Worm (Caenorhabditis elegans): Measurements from ENCODE around the gene kin-16.
"Not testable (repeated sequence)": the region's sequence is repeated elsewhere in the genome, so short reads cannot be mapped to it uniquely, and the experiment has no call there.

kin-16 gene

ce11 chrII:9452172-9452571 is 16.3 kb upstream of the kin-16 start, which contains the start of gene R09D1.12:
TSS of gene R09D1.12 (minus strand) at chrII:9452272.
- not testable (repeated sequence) for TF ChIP-seq dve-1 (tag; optimal IDR thresholded peaks at IDR 0.05; ENCODE audit: insufficient read depth); unc-62 (GFP tag; optimal IDR thresholded peaks at IDR 0.05 in 1 of 2); unc-62 (tag; optimal IDR thresholded peaks at IDR 0.05); daf-12 (tag; optimal IDR thresholded peaks at IDR 0.05)

ce11 chrII:9447965-9448364 is 12.1 kb upstream of the kin-16 start, which contains the start of gene chil-18:
TSS of gene chil-18 (plus strand) at chrII:9448265.
- TF ChIP-seq Y105C5A.15 (GFP tag; IDR thresholded peaks at IDR 0.05), result no peak
- no peak for TF ChIP-seq Y48G9A.11 (GFP tag; IDR thresholded peaks at IDR 0.05)
- TF ChIP-seq aly-2 (tag; optimal IDR thresholded peaks at IDR 0.05), result no peak
- TF ChIP-seq nhr-111 (GFP tag; optimal IDR thresholded peaks at IDR 0.05), result no peak
- TF ChIP-seq rbr-2 (tag; optimal IDR thresholded peaks at IDR 0.05), result no peak
- no peak for TF ChIP-seq nhr-77 (tag; optimal IDR thresholded peaks at IDR 0.05)
- TF ChIP-seq mep-1 (tag; optimal IDR thresholded peaks at IDR 0.05), result no peak
- no peak for TF ChIP-seq zfp-2 (tag; optimal IDR thresholded peaks at IDR 0.05)
- no peak for TF ChIP-seq fkh-10 (GFP tag; optimal IDR thresholded peaks at IDR 0.05)
- TF ChIP-seq F49E8.2 (tag; optimal IDR thresholded peaks at IDR 0.05; ENCODE audit: borderline replicate concordance), result no peak
- no peak for TF ChIP-seq F44E2.7 (GFP tag; IDR thresholded peaks at IDR 0.05)
- no peak for TF ChIP-seq dmd-9 (GFP tag; IDR thresholded peaks at IDR 0.05)
- TF ChIP-seq madf-9 (GFP tag; conservative IDR thresholded peaks at IDR 0.05), result no peak
- TF ChIP-seq madf-5 (GFP tag; IDR thresholded peaks at IDR 0.05), result no peak
- TF ChIP-seq nhr-10 (tag; optimal IDR thresholded peaks at IDR 0.05), result no peak
- no peak for TF ChIP-seq daf-16 (GFP tag; optimal IDR thresholded peaks at IDR 0.05)
- no peak for TF ChIP-seq daf-16 (tag; optimal IDR thresholded peaks at IDR 0.05)
- TF ChIP-seq nhr-28 (tag; optimal IDR thresholded peaks at IDR 0.05), result no peak

- TF ChIP-seq daf-16 (GFP tag; optimal IDR thresholded peaks at IDR 0.05) (no peak), daf-16 (tag; optimal IDR thresholded peaks at IDR 0.05) (no peak), spr-1 (tag; optimal IDR thresholded peaks at IDR 0.05) (no peak), F49E8.2 (tag; optimal IDR thresholded peaks at IDR 0.05; ENCODE audit: borderline replicate concordance) (no peak), Y48G9A.11 (GFP tag; IDR thresholded peaks at IDR 0.05) (no peak), duxl-1 (tag; optimal IDR thresholded peaks at IDR 0.05; ENCODE audit: poor library complexity) (no peak), mes-2 (tag; optimal IDR thresholded peaks at IDR 0.05; ENCODE audit: poor library complexity, severe bottlenecking) (no peak), nhr-77 (tag; optimal IDR thresholded peaks at IDR 0.05) (no peak), hif-1 (tag; optimal IDR thresholded peaks at IDR 0.05) (no peak), zip-11 (GFP tag; IDR thresholded peaks at IDR 0.05) (no peak), fos-1 (tag; optimal IDR thresholded peaks at IDR 0.05) (no peak)
Observed at ce11 chrII:9445368-9445767, 9.5 kb upstream of the kin-16 start, which contains the start of gene R09D1.13. TSS of gene R09D1.13 (minus strand) at chrII:9445468.

- no peak for TF ChIP-seq lin-29 (GFP tag; IDR thresholded peaks at IDR 0.05)
Observed at ce11 chrII:9443522-9443921, 7.6 kb upstream of the kin-16 start, which contains the start of gene chil-15. TSS of gene chil-15 (minus strand) at chrII:9443622.

ce11 chrII:9441838-9442237 is 5.9 kb upstream of the kin-16 start, which contains the start of gene chil-16:
TSS of gene chil-16 (minus strand) at chrII:9441938.
- TF ChIP-seq mxl-3 (GFP tag; optimal IDR thresholded peaks at IDR 0.05) (no peak), lsy-2 (tag; optimal IDR thresholded peaks at IDR 0.05) (no peak), lin-1 (GFP tag; IDR thresholded peaks at IDR 0.05) (no peak), saeg-2 (GFP tag; IDR thresholded peaks at IDR 0.05) (no peak), sdz-12 (GFP tag; optimal IDR thresholded peaks at IDR 0.05) (no peak), madf-5 (GFP tag; IDR thresholded peaks at IDR 0.05) (no peak), lin-29 (GFP tag; IDR thresholded peaks at IDR 0.05) (no peak), dmd-9 (GFP tag; IDR thresholded peaks at IDR 0.05) (no peak), ZK546.5 (tag; optimal IDR thresholded peaks at IDR 0.05) (no peak), nhr-28 (tag; optimal IDR thresholded peaks at IDR 0.05) (no peak), snpc-4 (tag; optimal IDR thresholded peaks at IDR 0.05) (no peak), ceh-82 (tag; optimal IDR thresholded peaks at IDR 0.05) (no peak), vab-7 (GFP tag; IDR thresholded peaks at IDR 0.05) (no peak), mep-1 (tag; optimal IDR thresholded peaks at IDR 0.05) (no peak), pqm-1 (tag; optimal IDR thresholded peaks at IDR 0.05) (no peak), nhr-76 (tag; optimal IDR thresholded peaks at IDR 0.05) (no peak), spr-1 (tag; optimal IDR thresholded peaks at IDR 0.05) (no peak), ceh-32 (tag; optimal IDR thresholded peaks at IDR 0.05; ENCODE audit: poor library complexity) (no peak), Y75B8A.6 (GFP tag; IDR thresholded peaks at IDR 0.05) (no peak)

Measured in whole organism, L4 larva.